Fruit fly (Drosophila melanogaster) whole organism, embryonic: ENCODE data around the gene Cog3.

ENCODE experiments used
- CG10462 ChIP-seq: fragments of 200-800 bp; sonication (Bioruptor generic); optimal IDR thresholded peaks from 2 replicates; lab custom pipeline; 2016; ENCODE audit warnings: missing biosample characterization, missing genetic modification characterization
- CG10979 ChIP-seq: fragments of 200-800 bp; sonication (Bioruptor generic); optimal IDR thresholded peaks from 2 replicates; lab custom pipeline; 2018; ENCODE audit warnings: missing biosample characterization, mild to moderate bottlenecking, missing genetic modification characterization, moderate library complexity
- CG11504 ChIP-seq: fragments of 200-800 bp; sonication (Bioruptor generic); optimal IDR thresholded peaks from 3 replicates; lab custom pipeline; 2019; ENCODE audit warnings: missing biosample characterization, mild to moderate bottlenecking, missing genetic modification characterization, moderate library complexity
- CG11723 ChIP-seq: fragments of 200-800 bp; sonication (Bioruptor generic); optimal IDR thresholded peaks from 2 replicates; lab custom pipeline; 2017; ENCODE audit warnings: missing biosample characterization, mild to moderate bottlenecking, missing genetic modification characterization
- CG13894 ChIP-seq: fragments of 200-800 bp; sonication (Bioruptor generic); optimal IDR thresholded peaks from 3 replicates; lab custom pipeline; 2018; ENCODE audit warnings: missing biosample characterization, mild to moderate bottlenecking, missing genetic modification characterization, moderate library complexity
- CG14441 ChIP-seq: fragments of 200-800 bp; sonication (Bioruptor generic); IDR thresholded peaks from 2 replicates; pipeline ENCODE4 v1.3.6; 2022; ENCODE audit warnings: missing biosample characterization, missing genetic modification characterization
- CG15269 ChIP-seq: fragments of 200-800 bp; sonication (Bioruptor generic); optimal IDR thresholded peaks from 2 replicates; lab custom pipeline; 2018; ENCODE audit warnings: missing biosample characterization, mild to moderate bottlenecking, missing genetic modification characterization, moderate library complexity
- CG1647 ChIP-seq: fragments of 200-800 bp; sonication (Bioruptor generic); optimal IDR thresholded peaks from 3 replicates; lab custom pipeline; 2016; ENCODE audit warnings: missing biosample characterization, missing genetic modification characterization
- CG17359 ChIP-seq: fragments of 200-800 bp; sonication (Bioruptor generic); optimal IDR thresholded peaks from 3 replicates; lab custom pipeline; 2018; ENCODE audit warnings: missing biosample characterization, mild to moderate bottlenecking, missing genetic modification characterization, moderate library complexity
- CG17385 ChIP-seq: fragments of 200-800 bp; sonication (Bioruptor generic); optimal IDR thresholded peaks from 3 replicates; lab custom pipeline; 2018; ENCODE audit warnings: missing biosample characterization, mild to moderate bottlenecking, missing genetic modification characterization
- CG1792 ChIP-seq: fragments of 200-800 bp; sonication (Bioruptor generic); optimal IDR thresholded peaks from 2 replicates; lab custom pipeline; 2016; ENCODE audit warnings: missing biosample characterization, missing genetic modification characterization
- CG2678 ChIP-seq: fragments of 200-800 bp; sonication (Bioruptor generic); optimal IDR thresholded peaks from 3 replicates; lab custom pipeline; 2019; ENCODE audit warnings: missing biosample characterization, mild to moderate bottlenecking, missing genetic modification characterization, moderate library complexity
- CG31224 ChIP-seq: fragments of 200-800 bp; sonication (Bioruptor generic); IDR thresholded peaks from 2 replicates; pipeline ENCODE4 v1.3.6; 2022; ENCODE audit warnings: missing biosample characterization, missing genetic modification characterization
- CG43689 ChIP-seq: fragments of 200-800 bp; sonication (Bioruptor generic); IDR thresholded peaks from 2 replicates; pipeline ENCODE4 v1.3.6; 2022; ENCODE audit warnings: missing biosample characterization, missing genetic modification characterization
- CG5180 ChIP-seq: fragments of 200-800 bp; sonication (Bioruptor generic); optimal IDR thresholded peaks from 3 replicates; lab custom pipeline; 2017; ENCODE audit warnings: missing biosample characterization, missing genetic modification characterization, mild to moderate bottlenecking, moderate library complexity, missing genetic modification reagents
- CG7928 ChIP-seq: fragments of 200-800 bp; sonication (Bioruptor generic); optimal IDR thresholded peaks from 2 replicates; lab custom pipeline; 2017; ENCODE audit warnings: missing biosample characterization, mild to moderate bottlenecking, missing genetic modification characterization
- Dref ChIP-seq: fragments of 200-800 bp; sonication (Bioruptor generic); IDR thresholded peaks from 2 replicates; pipeline ENCODE4 v1.3.6; 2022; ENCODE audit warnings: missing biosample characterization, missing genetic modification characterization
- Drgx ChIP-seq: fragments of 200-800 bp; sonication (Bioruptor generic); IDR thresholded peaks from 2 replicates; pipeline ENCODE4 v1.3.6; 2022; ENCODE audit warnings: missing biosample characterization, missing genetic modification characterization
- H15 ChIP-seq: fragments of 200-800 bp; sonication (Bioruptor generic); IDR thresholded peaks from 3 replicates; pipeline ENCODE4 v1.3.6; 2022; ENCODE audit warnings: missing biosample characterization, missing genetic modification characterization
- HLH3B ChIP-seq: fragments of 200-800 bp; sonication (Bioruptor generic); IDR thresholded peaks from 2 replicates; pipeline ENCODE4 v1.3.6; 2022; ENCODE audit warnings: missing biosample characterization, missing genetic modification characterization
- Hr39 ChIP-seq: fragments of >200 bp; optimal IDR thresholded peaks from 2 replicates; lab custom pipeline; 2017
- Hr51 ChIP-seq, 2 experiments: fragments of 200-800 bp; sonication (Bioruptor generic); optimal IDR thresholded peaks; 2 replicates in 1 of 2; 3 replicates in 1 of 2; lab custom pipeline; 2016 to 2018; ENCODE audit warnings: missing biosample characterization in 2 of 2, missing genetic modification characterization in 2 of 2, mild to moderate bottlenecking in 1 of 2, moderate library complexity in 1 of 2
- Hsf ChIP-seq: fragments of 200-800 bp; sonication (Bioruptor generic); optimal IDR thresholded peaks from 3 replicates; lab custom pipeline; 2016; ENCODE audit warnings: missing biosample characterization, missing genetic modification characterization
- Lpt ChIP-seq: fragments of >200 bp; optimal IDR thresholded peaks from 2 replicates; lab custom pipeline; 2018; ENCODE audit warnings: missing biosample characterization, missing genetic modification characterization
- Oli ChIP-seq: fragments of 200-800 bp; sonication (Bioruptor generic); optimal IDR thresholded peaks from 2 replicates; lab custom pipeline; 2018; ENCODE audit warnings: missing biosample characterization, mild to moderate bottlenecking, missing genetic modification characterization, moderate library complexity
- Rfx ChIP-seq: fragments of 200-800 bp; sonication (Bioruptor generic); IDR thresholded peaks from 2 replicates; pipeline ENCODE4 v1.3.6; 2022; ENCODE audit warnings: missing biosample characterization, missing genetic modification characterization
- Trl ChIP-seq, 3 experiments: fragments of >200 bp in 2 of 3; fragments of 200-800 bp in 1 of 3; sonication (Bioruptor generic) in 1 of 3; optimal IDR thresholded peaks; 2 replicates in 1 of 3; 3 replicates in 2 of 3; lab custom pipeline; 2016 to 2017; ENCODE audit warnings: missing biosample characterization in 1 of 3, missing genetic modification characterization in 1 of 3
- caup ChIP-seq: fragments of 200-800 bp; sonication (Bioruptor generic); optimal IDR thresholded peaks from 3 replicates; lab custom pipeline; 2017; ENCODE audit warnings: missing biosample characterization, mild to moderate bottlenecking, missing genetic modification characterization, moderate library complexity; ENCODE audit not compliant: severe bottlenecking
- da ChIP-seq: fragments of 200-800 bp; sonication (Bioruptor generic); optimal IDR thresholded peaks from 2 replicates; lab custom pipeline; 2016; ENCODE audit warnings: missing biosample characterization, missing genetic modification characterization
- dan ChIP-seq: fragments of 200-800 bp; sonication (Bioruptor generic); IDR thresholded peaks from 2 replicates; pipeline ENCODE4 v1.3.6; 2022; ENCODE audit warnings: missing biosample characterization, missing genetic modification characterization
- dmrt99B ChIP-seq: fragments of 200-800 bp; sonication (Bioruptor generic); optimal IDR thresholded peaks from 2 replicates; lab custom pipeline; 2018; ENCODE audit warnings: missing biosample characterization, mild to moderate bottlenecking, missing genetic modification characterization, moderate library complexity
- esg ChIP-seq: fragments of 200-800 bp; sonication (Bioruptor generic); conservative IDR thresholded peaks from 2 replicates; pipeline ENCODE4 v1.3.6; 2022; ENCODE audit warnings: missing biosample characterization, missing genetic modification characterization
- eve ChIP-seq, 2 experiments: fragments of >200 bp; optimal IDR thresholded peaks; 2 replicates each; lab custom pipeline; 2017; ENCODE audit warnings: missing biosample characterization in 2 of 2, missing genetic modification characterization in 2 of 2
- ewg ChIP-seq: fragments of 200-800 bp; sonication (Bioruptor generic); optimal IDR thresholded peaks from 3 replicates; lab custom pipeline; 2017; ENCODE audit warnings: mild to moderate bottlenecking, missing biosample characterization, missing genetic modification reagents, missing genetic modification characterization
- ftz-f1 ChIP-seq: fragments of 200-800 bp; sonication (Bioruptor generic); optimal IDR thresholded peaks from 2 replicates; lab custom pipeline; 2016; ENCODE audit warnings: missing biosample characterization, missing genetic modification characterization
- gem ChIP-seq: fragments of 200-800 bp; sonication (Bioruptor generic); optimal IDR thresholded peaks from 2 replicates; lab custom pipeline; 2019; ENCODE audit warnings: missing biosample characterization, mild to moderate bottlenecking, missing genetic modification characterization, moderate library complexity
- gt ChIP-seq: fragments of 200-800 bp; sonication (Bioruptor generic); IDR thresholded peaks from 2 replicates; pipeline ENCODE4 v1.3.6; 2022; ENCODE audit warnings: missing biosample characterization, missing genetic modification characterization
- kah ChIP-seq: fragments of 200-800 bp; sonication (Bioruptor generic); optimal IDR thresholded peaks from 2 replicates; lab custom pipeline; 2018; ENCODE audit warnings: missing biosample characterization, mild to moderate bottlenecking, missing genetic modification characterization
- pan ChIP-seq, 4 experiments: fragments of >200 bp in 3 of 4; fragments of 200-800 bp in 1 of 4; sonication (Bioruptor generic) in 1 of 4; optimal IDR thresholded peaks in 3 of 4; IDR thresholded peaks in 1 of 4; 2 replicates each; pipeline versions ENCODE4 v1.3.6 to Lab custom; 2017 to 2022; ENCODE audit warnings: missing biosample characterization in 2 of 4, missing genetic modification characterization in 2 of 4, mixed read lengths in 1 of 4
- pum ChIP-seq: fragments of 200-800 bp; sonication (Bioruptor generic); optimal IDR thresholded peaks from 2 replicates; lab custom pipeline; 2016; ENCODE audit warnings: missing biosample characterization, missing genetic modification characterization
- scrt ChIP-seq: fragments of 200-800 bp; sonication (Bioruptor generic); optimal IDR thresholded peaks from 2 replicates; lab custom pipeline; 2018; ENCODE audit warnings: missing biosample characterization, mild to moderate bottlenecking, missing genetic modification characterization, moderate library complexity
- slou ChIP-seq: fragments of 200-800 bp; sonication (Bioruptor generic); optimal IDR thresholded peaks from 3 replicates; lab custom pipeline; 2016; ENCODE audit warnings: missing biosample characterization, missing genetic modification characterization
- sna ChIP-seq: fragments of 200-800 bp; sonication (Bioruptor generic); IDR thresholded peaks from 2 replicates; pipeline ENCODE4 v1.3.6; 2022; ENCODE audit warnings: missing biosample characterization, missing genetic modification characterization; ENCODE audit not compliant: partially characterized antibody
- sqz ChIP-seq: fragments of 200-800 bp; sonication (Bioruptor generic); optimal IDR thresholded peaks from 3 replicates; lab custom pipeline; 2018; ENCODE audit warnings: missing biosample characterization, mild to moderate bottlenecking, missing genetic modification characterization
- ssp ChIP-seq: fragments of 200-800 bp; sonication (Bioruptor generic); IDR thresholded peaks from 2 replicates; pipeline ENCODE4 v1.3.6; 2022; ENCODE audit warnings: missing biosample characterization, missing genetic modification characterization
- stc ChIP-seq: fragments of 200-800 bp; sonication (Bioruptor generic); IDR thresholded peaks from 2 replicates; pipeline ENCODE4 v1.3.6; 2022; ENCODE audit warnings: missing biosample characterization, missing genetic modification characterization
- twi ChIP-seq: fragments of 200-800 bp; optimal IDR thresholded peaks from 2 replicates; lab custom pipeline; 2019; ENCODE audit warnings: missing biosample characterization, mild to moderate bottlenecking, missing genetic modification characterization, moderate library complexity
- tx ChIP-seq: fragments of 200-800 bp; sonication (Bioruptor generic); optimal IDR thresholded peaks from 2 replicates; lab custom pipeline; 2016; ENCODE audit warnings: missing biosample characterization, missing genetic modification characterization
- usp ChIP-seq: fragments of >200 bp; optimal IDR thresholded peaks from 2 replicates; lab custom pipeline; 2017; ENCODE audit warnings: missing biosample characterization, missing genetic modification characterization

Cog3 gene

dm6 chr2L:3436347-3436746 lies 20.5 kb downstream of the Cog3 start:
- peak; percentile 17; the same call in 1 of the 2 replicates for TF ChIP-seq Drgx (GFP tag; lab: Robert Waterston, UW)
- TF ChIP-seq CG2678 (tag; lab: Kevin White, UChicago): peak; percentile 13
- TF ChIP-seq Oli (tag; lab: Kevin White, UChicago): peak; percentile 15
- peak; percentile 19 for TF ChIP-seq CG17359 (tag; lab: Kevin White, UChicago)
- no peak for TF ChIP-seq CG7928 (GFP tag; lab: Kevin White, UChicago)
- no peak for TF ChIP-seq gt (GFP tag; lab: Robert Waterston, UW)
- TF ChIP-seq Hr51 (GFP tag; optimal IDR thresholded peaks at IDR 0.05; lab: Kevin White, UChicago): peak in 1 of 2 experiments; percentile 44
- peak; percentile 28 for TF ChIP-seq dmrt99B (tag; lab: Kevin White, UChicago)
- TF ChIP-seq CG13894 (tag; lab: Kevin White, UChicago): no peak
- 0 out of 2 replicates have a peak, but pooled peaks have one; percentile 39 for TF ChIP-seq stc (GFP tag; lab: Robert Waterston, UW)
- TF ChIP-seq pan (optimal IDR thresholded peaks at IDR 0.05; lab: Kevin White, UChicago): no peak
- TF ChIP-seq pan (GFP tag; optimal IDR thresholded peaks at IDR 0.05 in 1 of 2, IDR thresholded peaks at IDR 0.05 in 1 of 2): peak in 1 of 2 experiments; percentile 59
- 0 out of 2 replicates have a peak, but pooled peaks have one; percentile 13 for TF ChIP-seq HLH3B (GFP tag; lab: Robert Waterston, UW)
- TF ChIP-seq Lpt: no peak
- TF ChIP-seq eve (GFP tag; optimal IDR thresholded peaks at IDR 0.05; lab: Kevin White, UChicago): no peak
- peak; percentile 21; the same call in 1 of the 2 replicates for TF ChIP-seq CG14441 (GFP tag; lab: Robert Waterston, UW)
- peak; percentile 25 for TF ChIP-seq gem (tag; lab: Kevin White, UChicago)
- 0 out of 2 replicates have a peak, but pooled peaks have one; percentile 15 for TF ChIP-seq esg (GFP tag; lab: Robert Waterston, UW)
- TF ChIP-seq CG11504 (tag; lab: Kevin White, UChicago): peak; percentile 13
- peak; percentile 23 for TF ChIP-seq CG15269 (tag; lab: Kevin White, UChicago)
- no peak for TF ChIP-seq CG1792 (GFP tag; lab: Kevin White, UChicago)
- no peak for TF ChIP-seq CG10462 (GFP tag; lab: Kevin White, UChicago)
- peak; percentile 54 for TF ChIP-seq CG5180 (GFP tag; lab: Kevin White, UChicago)
- TF ChIP-seq, all 482 proteins: peak for 15

dm6 chr2L:3435086-3435485 lies 21.8 kb downstream of the Cog3 start:
- TF ChIP-seq caup (GFP tag; lab: Kevin White, UChicago) (no peak), da (GFP tag; lab: Kevin White, UChicago) (no peak), ssp (GFP tag; lab: Robert Waterston, UW) (peak; percentile 53; the same call in 1 of the 2 replicates), CG1647 (no peak), Rfx (peak; percentile 52; the same call in 1 of the 2 replicates), ewg (GFP tag; lab: Kevin White, UChicago) (peak; percentile 47), twi (tag; lab: Kevin White, UChicago) (no peak), CG31224 (GFP tag; lab: Robert Waterston, UW) (0 out of 2 replicates have a peak, but pooled peaks have one; percentile 24), sna (GFP tag; lab: Robert Waterston, UW) (no peak), Hsf (no peak), CG10979 (peak; percentile 57), CG11723 (GFP tag; lab: Kevin White, UChicago) (no peak), Hr39 (lab: Kevin White, UChicago) (no peak), sqz (GFP tag; lab: Kevin White, UChicago) (no peak), CG43689 (GFP tag; lab: Robert Waterston, UW) (no peak), dan (peak; percentile 9; the same call in 1 of the 2 replicates), H15 (GFP tag; lab: Robert Waterston, UW) (peak; percentile 72), kah (GFP tag; lab: Kevin White, UChicago) (no peak), scrt (no peak), esg (GFP tag; lab: Robert Waterston, UW) (peak; percentile 34), Trl (optimal IDR thresholded peaks at IDR 0.05; lab: Kevin White, UChicago) (no peak), Trl (GFP tag; optimal IDR thresholded peaks at IDR 0.05; lab: Kevin White, UChicago) (no peak), slou (GFP tag; lab: Kevin White, UChicago) (no peak), Dref (no peak), CG17385 (GFP tag; lab: Kevin White, UChicago) (peak; percentile 10), usp (GFP tag; lab: Kevin White, UChicago) (no peak), pum (peak; percentile 13), tx (GFP tag; lab: Kevin White, UChicago) (no peak), ftz-f1 (GFP tag; lab: Kevin White, UChicago) (no peak)
